Worm (Caenorhabditis elegans): ENCODE data around the gene srh-177.

DNA sequence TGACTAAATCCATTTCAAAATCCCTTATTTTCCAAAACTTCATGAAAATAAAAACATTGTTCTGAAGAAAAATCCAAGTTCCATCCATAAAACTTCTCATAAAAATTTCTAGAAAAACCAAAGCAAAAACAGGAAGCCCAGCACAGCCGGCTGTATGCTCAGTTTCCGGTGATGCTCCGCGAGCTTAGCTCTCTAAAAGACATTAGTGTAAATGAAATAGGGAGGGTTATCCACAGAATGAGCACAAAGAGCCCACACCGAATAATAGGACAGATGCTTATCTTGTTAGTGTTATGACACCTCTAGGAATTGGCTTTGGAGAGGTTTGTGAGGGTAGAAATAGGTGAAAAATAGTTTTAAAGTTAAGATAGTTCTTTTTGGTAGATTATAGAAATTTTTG is 31.0 kb downstream of the srh-177 start:
- TF ChIP-seq nfya-1 (tag; optimal IDR thresholded peaks at IDR 0.05) (no peak), ttx-3 (tag; optimal IDR thresholded peaks at IDR 0.05) (no peak), ceh-19 (GFP tag; optimal IDR thresholded peaks at IDR 0.05) (no peak), fkh-10 (GFP tag; optimal IDR thresholded peaks at IDR 0.05) (no peak), ceh-24 (tag; optimal IDR thresholded peaks at IDR 0.05) (no peak), nhr-11 (tag; optimal IDR thresholded peaks at IDR 0.05) (no peak)
